Worm (Caenorhabditis elegans) whole organism, young adult: ENCODE data around the gene erp-44.3.

ENCODE experiments used
- B0019.2 ChIP-seq: fragments of 200-800 bp; sonication (Bioruptor generic); conservative IDR thresholded peaks from 2 replicates; pipeline ENCODE4 v1.3.6; 2022; ENCODE audit warnings: missing genetic modification reagents, missing genetic modification characterization, missing compliant biosample characterization
- B0261.1 ChIP-seq: sonication (generic microtip); optimal IDR thresholded peaks from 2 replicates; lab custom pipeline; 2016; ENCODE audit warnings: mild to moderate bottlenecking, missing genetic modification characterization, moderate library complexity, missing compliant biosample characterization
- B0336.3 ChIP-seq: fragments of 200-800 bp; sonication (Bioruptor generic); IDR thresholded peaks from 2 replicates; pipeline ENCODE4 v1.3.6; 2022; ENCODE audit warnings: missing genetic modification characterization, missing compliant biosample characterization
- F33H1.4 ChIP-seq: fragments of 200-800 bp; sonication (Bioruptor generic); IDR thresholded peaks from 2 replicates; pipeline ENCODE4 v1.3.6; 2022; ENCODE audit warnings: missing genetic modification reagents, missing genetic modification characterization, missing compliant biosample characterization
- F49E8.2 ChIP-seq: sonication (generic microtip); optimal IDR thresholded peaks from 3 replicates; lab custom pipeline; 2017; ENCODE audit warnings: missing genetic modification characterization, mild to moderate bottlenecking, missing compliant biosample characterization, antibody characterized with exemption, moderate library complexity; ENCODE audit not compliant: insufficient read depth
- K11D2.4 ChIP-seq: fragments of 200-800 bp; sonication (Bioruptor generic); IDR thresholded peaks from 2 replicates; pipeline ENCODE4 v1.3.6; 2022; ENCODE audit warnings: missing genetic modification reagents, missing genetic modification characterization, missing compliant biosample characterization
- T07F8.4 ChIP-seq: sonication (generic microtip); optimal IDR thresholded peaks from 2 replicates; lab custom pipeline; 2016; ENCODE audit warnings: mild to moderate bottlenecking, missing genetic modification characterization, moderate library complexity, missing compliant biosample characterization
- ama-1 ChIP-seq, 3 experiments: fragments of 150-350 bp in 1 of 3; sonication (generic microtip) in 2 of 3; optimal IDR thresholded peaks; 2 replicates each; lab custom pipeline; 2014 to 2018; ENCODE audit warnings: missing biosample characterization in 2 of 3, missing genetic modification characterization in 2 of 3, missing genetic modification reagents in 2 of 3
- ceh-100 ChIP-seq: fragments of 200-800 bp; sonication (Bioruptor generic); IDR thresholded peaks from 2 replicates; pipeline ENCODE4 v1.3.6; 2022; ENCODE audit warnings: missing genetic modification reagents, missing genetic modification characterization, missing compliant biosample characterization
- nfya-1 ChIP-seq: sonication (generic microtip); optimal IDR thresholded peaks from 2 replicates; lab custom pipeline; 2017; ENCODE audit warnings: antibody characterized with exemption, missing compliant biosample characterization, missing genetic modification characterization, borderline replicate concordance; ENCODE audit not compliant: insufficient read depth
- repo-1 ChIP-seq: sonication (generic microtip); optimal IDR thresholded peaks from 2 replicates; lab custom pipeline; 2017; ENCODE audit warnings: mild to moderate bottlenecking, missing genetic modification characterization, missing compliant biosample characterization
- snpc-4 ChIP-seq, 5 experiments: fragments of 150-350 bp in 1 of 5; sonication (generic microtip) in 4 of 5; optimal IDR thresholded peaks; 2 replicates each; lab custom pipeline; 2014 to 2018; ENCODE audit warnings: missing genetic modification characterization in 5 of 5, missing biosample characterization in 3 of 5, antibody characterized with exemption in 2 of 5, mild to moderate bottlenecking in 2 of 5, missing compliant biosample characterization in 2 of 5, missing genotype in 2 of 5, moderate library complexity in 2 of 5, missing genetic modification reagents in 1 of 5

ce11 chrIV:8151721-8152120 lies 29.3 kb downstream of the erp-44.3 start:
- TF ChIP-seq snpc-4 (GFP tag; optimal IDR thresholded peaks at IDR 0.05; lab: Kevin White, UChicago): no peak
- TF ChIP-seq snpc-4 (tag; optimal IDR thresholded peaks at IDR 0.05; lab: Kevin White, UChicago): peak in 1 of 4 experiments; percentile 13
- no peak for TF ChIP-seq ceh-100 (GFP tag; lab: Robert Waterston, UW)
- TF ChIP-seq nfya-1 (tag; lab: Kevin White, UChicago): no peak
- TF ChIP-seq F33H1.4 (GFP tag; lab: Robert Waterston, UW): no peak
- TF ChIP-seq ama-1 (optimal IDR thresholded peaks at IDR 0.05; lab: Kevin White, UChicago): no peak
- no peak for TF ChIP-seq ama-1 (GFP tag; optimal IDR thresholded peaks at IDR 0.05; lab: Kevin White, UChicago)
- no peak for TF ChIP-seq B0261.1 (tag; lab: Kevin White, UChicago)
- TF ChIP-seq T07F8.4 (tag; lab: Kevin White, UChicago): no peak
- TF ChIP-seq F49E8.2: no peak
- TF ChIP-seq B0336.3 (GFP tag; lab: Robert Waterston, UW): no peak
- no peak for TF ChIP-seq B0019.2 (GFP tag; lab: Robert Waterston, UW)
- TF ChIP-seq K11D2.4 (GFP tag; lab: Robert Waterston, UW): no peak
- TF ChIP-seq repo-1 (tag; lab: Kevin White, UChicago): no peak
